Worm (Caenorhabditis elegans) whole organism, young adult: Measurements from ENCODE around the gene srd-35.
A peak's percentile ranks its signal among the peaks of the same experiment; 100 is the strongest.

Source experiments
- B0019.2 ChIP-seq: fragments of 200-800 bp; sonication (Bioruptor generic); conservative IDR thresholded peaks from 2 replicates; pipeline ENCODE4 v1.3.6; 2022; ENCODE audit warnings: missing genetic modification reagents, missing genetic modification characterization, missing compliant biosample characterization
- B0035.1 ChIP-seq: sonication (generic microtip); optimal IDR thresholded peaks from 2 replicates; lab custom pipeline; 2016; ENCODE audit warnings: missing genetic modification characterization, mild to moderate bottlenecking, missing compliant biosample characterization, missing genotype, missing genetic modification reagents
- B0261.1 ChIP-seq: sonication (generic microtip); optimal IDR thresholded peaks from 2 replicates; lab custom pipeline; 2016; ENCODE audit warnings: mild to moderate bottlenecking, missing genetic modification characterization, moderate library complexity, missing compliant biosample characterization
- B0336.3 ChIP-seq: fragments of 200-800 bp; sonication (Bioruptor generic); IDR thresholded peaks from 2 replicates; pipeline ENCODE4 v1.3.6; 2022; ENCODE audit warnings: missing genetic modification characterization, missing compliant biosample characterization
- C06A6.2 ChIP-seq: fragments of 200-800 bp; sonication (Bioruptor generic); conservative IDR thresholded peaks from 2 replicates; pipeline ENCODE4 v1.3.6; 2022; ENCODE audit warnings: missing genetic modification characterization, missing compliant biosample characterization
- C17E4.6 ChIP-seq: fragments of 200-800 bp; sonication (Bioruptor generic); IDR thresholded peaks from 2 replicates; pipeline ENCODE4 v1.3.6; 2022; ENCODE audit warnings: missing genetic modification reagents, missing genetic modification characterization, missing compliant biosample characterization
- F33H1.4 ChIP-seq: fragments of 200-800 bp; sonication (Bioruptor generic); IDR thresholded peaks from 2 replicates; pipeline ENCODE4 v1.3.6; 2022; ENCODE audit warnings: missing genetic modification reagents, missing genetic modification characterization, missing compliant biosample characterization
- F49E8.2 ChIP-seq: sonication (generic microtip); optimal IDR thresholded peaks from 3 replicates; lab custom pipeline; 2017; ENCODE audit warnings: missing genetic modification characterization, mild to moderate bottlenecking, missing compliant biosample characterization, antibody characterized with exemption, moderate library complexity; ENCODE audit not compliant: insufficient read depth
- F52B5.7 ChIP-seq: sonication (generic microtip); optimal IDR thresholded peaks from 2 replicates; lab custom pipeline; 2016; ENCODE audit warnings: mild to moderate bottlenecking, missing genetic modification characterization, missing compliant biosample characterization
- F57A8.1 ChIP-seq: fragments of 200-800 bp; sonication (Bioruptor generic); optimal IDR thresholded peaks from 2 replicates; lab custom pipeline; 2018; ENCODE audit warnings: mild to moderate bottlenecking, missing genetic modification characterization, moderate library complexity, missing compliant biosample characterization
- F57C9.4 ChIP-seq: sonication (generic microtip); optimal IDR thresholded peaks from 2 replicates; lab custom pipeline; 2017; ENCODE audit warnings: mild to moderate bottlenecking, missing genetic modification characterization, missing compliant biosample characterization
- K12H6.12 ChIP-seq: fragments of 200-800 bp; sonication (Bioruptor generic); optimal IDR thresholded peaks from 2 replicates; lab custom pipeline; 2018; ENCODE audit warnings: mild to moderate bottlenecking, missing genetic modification characterization, missing compliant biosample characterization
- Y53F4B.3 ChIP-seq: fragments of 200-800 bp; sonication (Bioruptor generic); IDR thresholded peaks from 2 replicates; pipeline ENCODE4 v1.3.6; 2022; ENCODE audit warnings: missing genetic modification reagents, missing genetic modification characterization, missing compliant biosample characterization
- Y67H2A.10 ChIP-seq: fragments of 200-800 bp; sonication (Bioruptor generic); conservative IDR thresholded peaks from 2 replicates; pipeline ENCODE4 v1.3.6; 2022; ENCODE audit warnings: missing genetic modification reagents, missing genetic modification characterization, missing compliant biosample characterization
- Y79H2A.3 ChIP-seq: fragments of 200-800 bp; sonication (Bioruptor generic); conservative IDR thresholded peaks from 2 replicates; pipeline ENCODE4 v1.3.6; 2022; ENCODE audit warnings: missing genetic modification reagents, missing genetic modification characterization, missing compliant biosample characterization
- Y95B8A.8 ChIP-seq: fragments of 200-800 bp; sonication (Bioruptor generic); IDR thresholded peaks from 2 replicates; pipeline ENCODE4 v1.3.6; 2022; ENCODE audit warnings: missing genetic modification reagents, missing genetic modification characterization, missing compliant biosample characterization
- ama-1 ChIP-seq, 3 experiments: fragments of 150-350 bp in 1 of 3; sonication (generic microtip) in 2 of 3; optimal IDR thresholded peaks; 2 replicates each; lab custom pipeline; 2014 to 2018; ENCODE audit warnings: missing biosample characterization in 2 of 3, missing genetic modification characterization in 2 of 3, missing genetic modification reagents in 2 of 3
- attf-3 ChIP-seq: fragments of 200-800 bp; sonication (Bioruptor generic); conservative IDR thresholded peaks from 2 replicates; pipeline ENCODE4 v1.3.6; 2022; ENCODE audit warnings: missing genetic modification reagents, missing genetic modification characterization, missing compliant biosample characterization
- attf-5 ChIP-seq: fragments of 200-800 bp; sonication (Bioruptor generic); optimal IDR thresholded peaks from 2 replicates; lab custom pipeline; 2018; ENCODE audit warnings: mild to moderate bottlenecking, missing genetic modification characterization, missing compliant biosample characterization
- attf-6 ChIP-seq: fragments of 200-800 bp; sonication (Bioruptor generic); IDR thresholded peaks from 2 replicates; pipeline ENCODE4 v1.3.6; 2022; ENCODE audit warnings: missing genetic modification reagents, missing genetic modification characterization, missing compliant biosample characterization
- bed-1 ChIP-seq: fragments of 200-800 bp; sonication (Bioruptor generic); IDR thresholded peaks from 2 replicates; pipeline ENCODE4 v1.3.6; 2022; ENCODE audit warnings: missing genetic modification reagents, missing genetic modification characterization, missing compliant biosample characterization
- bed-2 ChIP-seq: fragments of 200-800 bp; sonication (Bioruptor generic); IDR thresholded peaks from 2 replicates; pipeline ENCODE4 v1.3.6; 2022; ENCODE audit warnings: missing genetic modification reagents, missing genetic modification characterization, missing compliant biosample characterization
- cebp-1 ChIP-seq, 2 experiments: fragments of 200-800 bp in 1 of 2; sonication (Bioruptor generic) in 1 of 2; sonication (generic microtip) in 1 of 2; IDR thresholded peaks in 1 of 2; optimal IDR thresholded peaks in 1 of 2; 2 replicates each; pipeline versions ENCODE4 v1.3.6 to Lab custom; 2017 to 2022; ENCODE audit warnings: missing compliant biosample characterization in 2 of 2, missing genetic modification characterization in 2 of 2, mild to moderate bottlenecking in 1 of 2, missing genetic modification reagents in 1 of 2, moderate library complexity in 1 of 2
- ceh-40 ChIP-seq: fragments of 200-800 bp; sonication (Bioruptor generic); IDR thresholded peaks from 2 replicates; pipeline ENCODE4 v1.3.6; 2022; ENCODE audit warnings: missing genetic modification characterization, missing compliant biosample characterization
- dox-1 ChIP-seq: fragments of 200-800 bp; sonication (Bioruptor generic); IDR thresholded peaks from 2 replicates; pipeline ENCODE4 v1.3.6; 2022; ENCODE audit warnings: missing genetic modification reagents, missing genetic modification characterization, missing compliant biosample characterization
- dpff-1 ChIP-seq: sonication (generic microtip); optimal IDR thresholded peaks from 2 replicates; lab custom pipeline; 2017; ENCODE audit warnings: mild to moderate bottlenecking, missing genetic modification characterization, missing compliant biosample characterization
- ets-4 ChIP-seq: fragments of 200-800 bp; sonication (Bioruptor generic); optimal IDR thresholded peaks from 2 replicates; lab custom pipeline; 2018; ENCODE audit warnings: mild to moderate bottlenecking, missing genetic modification characterization, missing compliant biosample characterization
- hlh-12 ChIP-seq: sonication (generic microtip); optimal IDR thresholded peaks from 2 replicates; lab custom pipeline; 2016; ENCODE audit warnings: missing genetic modification characterization, missing compliant biosample characterization
- hlh-26 ChIP-seq: fragments of 200-800 bp; sonication (Bioruptor generic); conservative IDR thresholded peaks from 2 replicates; pipeline ENCODE4 v1.3.6; 2022; ENCODE audit warnings: missing genetic modification reagents, missing genetic modification characterization, missing compliant biosample characterization
- hsf-1 ChIP-seq: fragments of 200-800 bp; sonication (Bioruptor generic); IDR thresholded peaks from 2 replicates; pipeline ENCODE4 v1.3.6; 2022; ENCODE audit warnings: missing genetic modification reagents, missing genetic modification characterization, missing compliant biosample characterization
- lag-1 ChIP-seq: fragments of 200-800 bp; sonication (Bioruptor generic); IDR thresholded peaks from 2 replicates; pipeline ENCODE4 v1.3.6; 2022; ENCODE audit warnings: missing genetic modification reagents, missing genetic modification characterization, missing compliant biosample characterization
- lin-40 ChIP-seq: sonication (generic microtip); optimal IDR thresholded peaks from 2 replicates; lab custom pipeline; 2016; ENCODE audit warnings: missing genetic modification characterization, mild to moderate bottlenecking, missing compliant biosample characterization, missing genotype, missing genetic modification reagents
- lsy-27 ChIP-seq: sonication (generic microtip); optimal IDR thresholded peaks from 2 replicates; lab custom pipeline; 2017; ENCODE audit warnings: missing genetic modification characterization, mild to moderate bottlenecking, missing compliant biosample characterization, antibody characterized with exemption, missing genotype, borderline replicate concordance; ENCODE audit not compliant: insufficient read depth
- madf-3 ChIP-seq: fragments of 200-800 bp; sonication (Bioruptor generic); IDR thresholded peaks from 2 replicates; pipeline ENCODE4 v1.3.6; 2022; ENCODE audit warnings: missing genetic modification reagents, missing genetic modification characterization, missing compliant biosample characterization
- madf-8 ChIP-seq: fragments of 200-800 bp; sonication (Bioruptor generic); conservative IDR thresholded peaks from 2 replicates; pipeline ENCODE4 v1.3.6; 2022; ENCODE audit warnings: missing genetic modification reagents, missing genetic modification characterization, missing compliant biosample characterization
- mcd-1 ChIP-seq: fragments of 200-800 bp; sonication (Bioruptor generic); IDR thresholded peaks from 2 replicates; pipeline ENCODE4 v1.3.6; 2022; ENCODE audit warnings: missing genetic modification reagents, missing genetic modification characterization, missing compliant biosample characterization
- mes-4 ChIP-seq: sonication (generic microtip); optimal IDR thresholded peaks from 2 replicates; lab custom pipeline; 2016; ENCODE audit warnings: missing genotype, missing genetic modification characterization, missing compliant biosample characterization
- nhr-120 ChIP-seq: fragments of 200-800 bp; sonication (Bioruptor generic); IDR thresholded peaks from 2 replicates; pipeline ENCODE4 v1.3.6; 2022; ENCODE audit warnings: missing genetic modification characterization, missing compliant biosample characterization
- pha-4 ChIP-seq: fragments of 150-350 bp; sonication (generic microtip); optimal IDR thresholded peaks from 2 replicates; lab custom pipeline; 2014; ENCODE audit warnings: missing biosample characterization, missing genetic modification reagents, missing genetic modification characterization
- snpc-1.3 ChIP-seq: sonication (generic microtip); optimal IDR thresholded peaks from 2 replicates; lab custom pipeline; 2017; ENCODE audit warnings: missing genetic modification characterization, mild to moderate bottlenecking, missing compliant biosample characterization, antibody characterized with exemption, moderate library complexity, missing genotype, missing genetic modification reagents; ENCODE audit not compliant: insufficient read depth
- snpc-3.4 ChIP-seq: sonication (generic microtip); optimal IDR thresholded peaks from 2 replicates; lab custom pipeline; 2017; ENCODE audit warnings: missing genetic modification characterization, mild to moderate bottlenecking, missing compliant biosample characterization, antibody characterized with exemption, moderate library complexity, missing genotype, missing genetic modification reagents
- snpc-4 ChIP-seq, 5 experiments: fragments of 150-350 bp in 1 of 5; sonication (generic microtip) in 4 of 5; optimal IDR thresholded peaks; 2 replicates each; lab custom pipeline; 2014 to 2018; ENCODE audit warnings: missing genetic modification characterization in 5 of 5, missing biosample characterization in 3 of 5, antibody characterized with exemption in 2 of 5, mild to moderate bottlenecking in 2 of 5, missing compliant biosample characterization in 2 of 5, missing genotype in 2 of 5, moderate library complexity in 2 of 5, missing genetic modification reagents in 1 of 5
- tbx-9 ChIP-seq: sonication (generic microtip); optimal IDR thresholded peaks from 2 replicates; lab custom pipeline; 2016; ENCODE audit warnings: borderline replicate concordance, missing genetic modification characterization, inconsistent platforms, missing compliant biosample characterization
- tlf-1 ChIP-seq: fragments of 200-800 bp; sonication (Bioruptor generic); optimal IDR thresholded peaks from 2 replicates; lab custom pipeline; 2018; ENCODE audit warnings: mild to moderate bottlenecking, missing genetic modification characterization, missing compliant biosample characterization
- unc-62 ChIP-seq: fragments of 150-350 bp; optimal IDR thresholded peaks from 2 replicates; lab custom pipeline; 2014; ENCODE audit warnings: missing biosample characterization, missing genetic modification reagents, missing genetic modification characterization
- zim-3 ChIP-seq: sonication (generic microtip); optimal IDR thresholded peaks from 2 replicates; lab custom pipeline; 2017; ENCODE audit warnings: mild to moderate bottlenecking, missing genetic modification characterization, moderate library complexity, missing compliant biosample characterization
- ztf-26 ChIP-seq: sonication (generic microtip); optimal IDR thresholded peaks from 2 replicates; lab custom pipeline; 2017; ENCODE audit warnings: missing genetic modification characterization, missing compliant biosample characterization

Gene srd-35

ce11 chrV:13006754-13007153 lies 42.6 kb downstream of the srd-35 start:
- TF ChIP-seq tlf-1 (GFP tag; lab: Kevin White, UChicago) (peak; percentile 39), C06A6.2 (GFP tag; lab: Robert Waterston, UW) (no peak), dox-1 (GFP tag; lab: Robert Waterston, UW) (no peak; the same call in 1 of the 2 replicates), madf-3 (0 out of 2 replicates have a peak, but pooled peaks have one; percentile 2), F57A8.1 (GFP tag; lab: Kevin White, UChicago) (no peak), hlh-26 (no peak), C17E4.6 (GFP tag; lab: Robert Waterston, UW) (no peak), F49E8.2 (tag; lab: Kevin White, UChicago) (peak; percentile 72), snpc-4 (GFP tag; optimal IDR thresholded peaks at IDR 0.05; lab: Kevin White, UChicago) (no peak), snpc-4 (tag; optimal IDR thresholded peaks at IDR 0.05; lab: Kevin White, UChicago) (peak in 2 of 4 experiments; percentile 2 to 24), hsf-1 (GFP tag; lab: Robert Waterston, UW) (peak; percentile 47; the same call in 1 of the 2 replicates), tbx-9 (tag; lab: Kevin White, UChicago) (no peak), pha-4 (tag; lab: Kevin White, UChicago) (no peak), snpc-1.3 (tag; lab: Kevin White, UChicago) (peak; percentile 43), nhr-120 (GFP tag; lab: Robert Waterston, UW) (no peak), lin-40 (tag; lab: Kevin White, UChicago) (no peak), F57C9.4 (no peak), attf-6 (GFP tag; lab: Robert Waterston, UW) (no peak), madf-8 (GFP tag; lab: Robert Waterston, UW) (no peak), F52B5.7 (no peak), ets-4 (GFP tag; lab: Kevin White, UChicago) (no peak), lsy-27 (no peak), B0336.3 (no peak), attf-3 (GFP tag; lab: Robert Waterston, UW) (no peak), zim-3 (tag; lab: Kevin White, UChicago) (no peak), ceh-40 (GFP tag; lab: Robert Waterston, UW) (no peak), mcd-1 (GFP tag; lab: Robert Waterston, UW) (no peak), lag-1 (GFP tag; lab: Robert Waterston, UW) (no peak), Y79H2A.3 (GFP tag; lab: Robert Waterston, UW) (no peak), bed-2 (GFP tag; lab: Robert Waterston, UW) (no peak), cebp-1 (GFP tag; IDR thresholded peaks at IDR 0.05; lab: Robert Waterston, UW) (no peak), cebp-1 (tag; optimal IDR thresholded peaks at IDR 0.05; lab: Kevin White, UChicago) (peak; percentile 19), B0261.1 (tag; lab: Kevin White, UChicago) (no peak), mes-4 (tag; lab: Kevin White, UChicago) (no peak), ztf-26 (tag; lab: Kevin White, UChicago) (no peak), F33H1.4 (GFP tag; lab: Robert Waterston, UW) (0 out of 2 replicates have a peak, but pooled peaks have one; percentile 7), Y53F4B.3 (no peak), attf-5 (GFP tag; lab: Kevin White, UChicago) (no peak), K12H6.12 (no peak), B0019.2 (GFP tag; lab: Robert Waterston, UW) (no peak), B0035.1 (no peak), hlh-12 (tag; lab: Kevin White, UChicago) (no peak), dpff-1 (tag; lab: Kevin White, UChicago) (no peak), snpc-3.4 (tag; lab: Kevin White, UChicago) (peak; percentile 16), ama-1 (optimal IDR thresholded peaks at IDR 0.05; lab: Kevin White, UChicago) (no peak), ama-1 (GFP tag; optimal IDR thresholded peaks at IDR 0.05; lab: Kevin White, UChicago) (peak in 1 of 2 experiments; percentile 61), Y95B8A.8 (GFP tag; lab: Robert Waterston, UW) (no peak), unc-62 (GFP tag; lab: Kevin White, UChicago) (no peak), bed-1 (GFP tag; lab: Robert Waterston, UW) (no peak), Y67H2A.10 (no peak)
